Worm (Caenorhabditis elegans) whole organism, late embryonic: Measurements from ENCODE around the gene srf-3.

Experiments used
- C08G9.2 ChIP-seq: sonication (generic microtip); optimal IDR thresholded peaks from 2 replicates; lab custom pipeline; 2016; ENCODE audit warnings: mild to moderate bottlenecking, missing genetic modification characterization, moderate library complexity, missing compliant biosample characterization
- F13H6.1 ChIP-seq: sonication (generic microtip); optimal IDR thresholded peaks from 2 replicates; lab custom pipeline; 2016; ENCODE audit warnings: missing genetic modification characterization, missing compliant biosample characterization
- K02D7.2 ChIP-seq: sonication (generic microtip); optimal IDR thresholded peaks from 2 replicates; lab custom pipeline; 2017; ENCODE audit warnings: mild to moderate bottlenecking, missing genetic modification characterization, missing compliant biosample characterization
- K09A11.1 ChIP-seq: sonication (generic microtip); optimal IDR thresholded peaks from 2 replicates; lab custom pipeline; 2017; ENCODE audit warnings: antibody characterized with exemption, mild to moderate bottlenecking, missing genetic modification characterization, missing compliant biosample characterization; ENCODE audit not compliant: insufficient read depth
- Y22D7AL.16 ChIP-seq: sonication (generic microtip); optimal IDR thresholded peaks from 2 replicates; lab custom pipeline; 2016; ENCODE audit warnings: missing genetic modification characterization, missing compliant biosample characterization
- ahr-1 ChIP-seq: sonication (generic microtip); optimal IDR thresholded peaks from 2 replicates; lab custom pipeline; 2016; ENCODE audit warnings: missing genetic modification characterization, missing compliant biosample characterization
- ama-1 ChIP-seq: fragments of 150-350 bp; optimal IDR thresholded peaks from 2 replicates; lab custom pipeline; 2014
- ceh-19 ChIP-seq: fragments of 200-800 bp; sonication (Bioruptor generic); optimal IDR thresholded peaks from 2 replicates; lab custom pipeline; 2018; ENCODE audit warnings: mild to moderate bottlenecking, missing genetic modification characterization, missing compliant biosample characterization
- ceh-2 ChIP-seq: sonication (generic microtip); optimal IDR thresholded peaks from 2 replicates; lab custom pipeline; 2016; ENCODE audit warnings: missing genotype, missing genetic modification characterization, missing compliant biosample characterization
- ceh-24 ChIP-seq: sonication (generic microtip); optimal IDR thresholded peaks from 2 replicates; lab custom pipeline; 2016; ENCODE audit warnings: mild to moderate bottlenecking, missing genetic modification characterization, missing compliant biosample characterization
- ceh-30 ChIP-seq: fragments of 150-350 bp; optimal IDR thresholded peaks from 2 replicates; lab custom pipeline; 2014; ENCODE audit warnings: missing biosample characterization, missing genetic modification characterization
- ceh-31 ChIP-seq: sonication (generic microtip); optimal IDR thresholded peaks from 2 replicates; lab custom pipeline; 2016; ENCODE audit warnings: missing genetic modification characterization, missing compliant biosample characterization
- ceh-34 ChIP-seq: sonication (generic microtip); optimal IDR thresholded peaks from 2 replicates; lab custom pipeline; 2016; ENCODE audit warnings: mild to moderate bottlenecking, missing genetic modification characterization, missing compliant biosample characterization
- ceh-45 ChIP-seq: fragments of 200-800 bp; sonication (Bioruptor generic); IDR thresholded peaks from 2 replicates; pipeline ENCODE4 v1.3.6; 2022; ENCODE audit warnings: missing genetic modification reagents, missing genetic modification characterization, missing compliant biosample characterization
- ceh-48 ChIP-seq: sonication (generic microtip); optimal IDR thresholded peaks from 2 replicates; lab custom pipeline; 2016; ENCODE audit warnings: missing genetic modification characterization, inconsistent platforms, missing compliant biosample characterization
- ceh-6 ChIP-seq: fragments of 200-800 bp; sonication (Bioruptor generic); optimal IDR thresholded peaks from 2 replicates; lab custom pipeline; 2018; ENCODE audit warnings: mild to moderate bottlenecking, missing genetic modification characterization, missing compliant biosample characterization
- elt-4 ChIP-seq: sonication (generic microtip); optimal IDR thresholded peaks from 2 replicates; lab custom pipeline; 2016; ENCODE audit warnings: missing genetic modification characterization, missing compliant biosample characterization
- eyg-1 ChIP-seq: sonication (generic microtip); optimal IDR thresholded peaks from 2 replicates; lab custom pipeline; 2016; ENCODE audit warnings: missing genotype, missing genetic modification characterization, missing compliant biosample characterization
- gmeb-2 ChIP-seq: sonication (generic microtip); optimal IDR thresholded peaks from 2 replicates; lab custom pipeline; 2016; ENCODE audit warnings: missing genetic modification characterization, inconsistent platforms, missing compliant biosample characterization
- hlh-13 ChIP-seq: fragments of 200-800 bp; sonication (Bioruptor generic); optimal IDR thresholded peaks from 2 replicates; lab custom pipeline; 2018; ENCODE audit warnings: mild to moderate bottlenecking, missing genetic modification characterization, missing compliant biosample characterization
- hlh-15 ChIP-seq: sonication (generic microtip); optimal IDR thresholded peaks from 2 replicates; lab custom pipeline; 2016; ENCODE audit warnings: missing genetic modification characterization, missing compliant biosample characterization
- hlh-30 ChIP-seq: sonication (generic microtip); optimal IDR thresholded peaks from 2 replicates; lab custom pipeline; 2017; ENCODE audit warnings: antibody characterized with exemption, missing genetic modification characterization, missing compliant biosample characterization; ENCODE audit not compliant: insufficient read depth
- hlh-6 ChIP-seq: sonication (generic microtip); optimal IDR thresholded peaks from 2 replicates; lab custom pipeline; 2016; ENCODE audit warnings: missing genotype, missing genetic modification characterization, missing compliant biosample characterization
- lim-6 ChIP-seq: sonication (generic microtip); optimal IDR thresholded peaks from 2 replicates; lab custom pipeline; 2016; ENCODE audit warnings: missing genetic modification characterization, missing compliant biosample characterization
- lin-11 ChIP-seq: fragments of 200-800 bp; sonication (Bioruptor generic); optimal IDR thresholded peaks from 2 replicates; lab custom pipeline; 2018; ENCODE audit warnings: mild to moderate bottlenecking, missing genetic modification characterization, missing compliant biosample characterization
- nfya-1 ChIP-seq: sonication (generic microtip); optimal IDR thresholded peaks from 2 replicates; lab custom pipeline; 2017; ENCODE audit warnings: missing genetic modification characterization, mild to moderate bottlenecking, missing compliant biosample characterization, antibody characterized with exemption, moderate library complexity
- nhr-11 ChIP-seq: fragments of 150-350 bp; optimal IDR thresholded peaks from 2 replicates; lab custom pipeline; 2014; ENCODE audit warnings: missing biosample characterization, missing genetic modification characterization
- odd-2 ChIP-seq: sonication (generic microtip); optimal IDR thresholded peaks from 2 replicates; lab custom pipeline; 2017; ENCODE audit warnings: antibody characterized with exemption, mild to moderate bottlenecking, missing genetic modification characterization, missing compliant biosample characterization
- pha-2 ChIP-seq: sonication (generic microtip); optimal IDR thresholded peaks from 2 replicates; lab custom pipeline; 2017; ENCODE audit warnings: mild to moderate bottlenecking, missing genetic modification characterization, missing compliant biosample characterization
- pha-4 ChIP-seq: fragments of 150-350 bp; optimal IDR thresholded peaks from 2 replicates; lab custom pipeline; 2018; ENCODE audit warnings: missing biosample characterization, missing genetic modification reagents, missing genetic modification characterization
- pros-1 ChIP-seq: fragments of 150-350 bp; optimal IDR thresholded peaks from 2 replicates; lab custom pipeline; 2014; ENCODE audit warnings: missing biosample characterization, missing genetic modification reagents, missing genetic modification characterization
- ref-2 ChIP-seq: sonication (generic microtip); optimal IDR thresholded peaks from 2 replicates; lab custom pipeline; 2016; ENCODE audit warnings: missing genetic modification characterization, missing compliant biosample characterization
- rnt-1 ChIP-seq: sonication (generic microtip); optimal IDR thresholded peaks from 2 replicates; lab custom pipeline; 2016; ENCODE audit warnings: missing genetic modification characterization, missing compliant biosample characterization
- sox-2 ChIP-seq: fragments of 200-800 bp; sonication (Bioruptor generic); IDR thresholded peaks from 2 replicates; pipeline ENCODE4 v1.3.6; 2022; ENCODE audit warnings: missing genetic modification reagents, missing genetic modification characterization, missing compliant biosample characterization
- sox-4 ChIP-seq: sonication (generic microtip); optimal IDR thresholded peaks from 2 replicates; lab custom pipeline; 2017; ENCODE audit warnings: mild to moderate bottlenecking, missing genetic modification characterization, inconsistent platforms, missing compliant biosample characterization
- syd-9 ChIP-seq: sonication (generic microtip); optimal IDR thresholded peaks from 2 replicates; lab custom pipeline; 2016; ENCODE audit warnings: mild to moderate bottlenecking, missing genetic modification characterization, moderate library complexity, missing compliant biosample characterization
- tbx-2 ChIP-seq: sonication (generic microtip); optimal IDR thresholded peaks from 2 replicates; lab custom pipeline; 2016; ENCODE audit warnings: missing genetic modification characterization, missing compliant biosample characterization
- unc-3 ChIP-seq, 2 experiments: fragments of 200-800 bp in 1 of 2; sonication (Bioruptor generic) in 1 of 2; sonication (generic microtip) in 1 of 2; conservative IDR thresholded peaks in 1 of 2; optimal IDR thresholded peaks in 1 of 2; 2 replicates each; pipeline versions ENCODE4 v1.3.6 to Lab custom; 2016 to 2022; ENCODE audit warnings: missing compliant biosample characterization in 2 of 2, missing genetic modification characterization in 2 of 2, missing genetic modification reagents in 1 of 2
- ztf-16 ChIP-seq: sonication (generic microtip); optimal IDR thresholded peaks from 2 replicates; lab custom pipeline; 2017; ENCODE audit warnings: missing genetic modification characterization, missing compliant biosample characterization

srf-3 gene

ce11 chrIV:12849030-12849560, at the start of gene srf-3:
srf-3 (plus strand) TSS chrIV:12849510.
- no peak for TF ChIP-seq hlh-6 (tag; lab: Kevin White, UChicago)
- TF ChIP-seq pros-1 (tag; lab: Kevin White, UChicago), result no peak
- TF ChIP-seq nhr-11 (tag; lab: Kevin White, UChicago), result no peak
- no peak for TF ChIP-seq ceh-24 (tag; lab: Kevin White, UChicago)
- no peak for TF ChIP-seq rnt-1 (tag; lab: Kevin White, UChicago)
- no peak for TF ChIP-seq lin-11 (tag; lab: Kevin White, UChicago)
- TF ChIP-seq eyg-1 (tag; lab: Kevin White, UChicago), result no peak
- no peak for TF ChIP-seq sox-4 (tag; lab: Kevin White, UChicago)
- TF ChIP-seq lim-6 (tag; lab: Kevin White, UChicago), result no peak
- no peak for TF ChIP-seq C08G9.2
- TF ChIP-seq ama-1, result no peak
- no peak for TF ChIP-seq sox-2 (GFP tag; lab: Robert Waterston, UW)
- TF ChIP-seq ztf-16 (tag; lab: Kevin White, UChicago), result no peak
- TF ChIP-seq, all 69 proteins: peak for 0

- TF ChIP-seq gmeb-2 (tag; lab: Kevin White, UChicago), result no peak
- TF ChIP-seq hlh-6 (tag; lab: Kevin White, UChicago), result no peak
- no peak for TF ChIP-seq ztf-16 (tag; lab: Kevin White, UChicago)
- no peak for TF ChIP-seq ceh-48 (tag; lab: Kevin White, UChicago)
- TF ChIP-seq hlh-30 (tag; lab: Kevin White, UChicago), result no peak
- TF ChIP-seq, all 69 proteins: peak for 0
These were observed 43.7 kb upstream of the srf-3 start, which contains the start of gene F07C6.4 for ce11 chrIV:12805595-12805994. F07C6.4 (plus strand) TSS chrIV:12805924.

ce11 chrIV:12811554-12811953, 37.8 kb upstream of the srf-3 start:
- no peak for TF ChIP-seq hlh-6 (tag; lab: Kevin White, UChicago)
- TF ChIP-seq Y22D7AL.16 (tag; lab: Kevin White, UChicago), result no peak
- TF ChIP-seq hlh-15 (tag; lab: Kevin White, UChicago), result no peak
- TF ChIP-seq C08G9.2, result no peak
- TF ChIP-seq ceh-34 (tag; lab: Kevin White, UChicago), result no peak
- TF ChIP-seq syd-9 (tag; lab: Kevin White, UChicago), result no peak
- TF ChIP-seq elt-4 (tag; lab: Kevin White, UChicago), result no peak
- no peak for TF ChIP-seq ceh-2 (tag; lab: Kevin White, UChicago)
- TF ChIP-seq ama-1, result no peak
- no peak for TF ChIP-seq ceh-45 (GFP tag; lab: Robert Waterston, UW)
- no peak for TF ChIP-seq pha-2 (tag; lab: Kevin White, UChicago)
- TF ChIP-seq nfya-1 (tag; lab: Kevin White, UChicago), result no peak

- TF ChIP-seq pha-4 (tag; lab: Kevin White, UChicago) (no peak), elt-4 (tag; lab: Kevin White, UChicago) (no peak), ceh-31 (tag; lab: Kevin White, UChicago) (no peak), K02D7.2 (tag; lab: Kevin White, UChicago) (no peak), ref-2 (tag; lab: Kevin White, UChicago) (no peak), ceh-34 (tag; lab: Kevin White, UChicago) (no peak), odd-2 (no peak), hlh-30 (tag; lab: Kevin White, UChicago) (no peak), K09A11.1 (no peak), lin-11 (tag; lab: Kevin White, UChicago) (no peak), ztf-16 (tag; lab: Kevin White, UChicago) (no peak), ceh-19 (GFP tag; lab: Kevin White, UChicago) (no peak), tbx-2 (tag; lab: Kevin White, UChicago) (no peak), ceh-6 (no peak), ceh-48 (tag; lab: Kevin White, UChicago) (no peak), ceh-30 (tag; lab: Kevin White, UChicago) (no peak), F13H6.1 (no peak), ahr-1 (tag; lab: Kevin White, UChicago) (no peak), unc-3 (GFP tag; conservative IDR thresholded peaks at IDR 0.05; lab: Robert Waterston, UW) (no peak), unc-3 (tag; optimal IDR thresholded peaks at IDR 0.05; lab: Kevin White, UChicago) (no peak), hlh-13 (GFP tag; lab: Kevin White, UChicago) (no peak)
These were observed 35.5 kb upstream of the srf-3 start for ce11 chrIV:12813822-12814221.
